Worm (Caenorhabditis elegans) whole organism, late embryonic: ENCODE data around the gene srd-59.

ENCODE experiments used
- C08G9.2 ChIP-seq: sonication (generic microtip); optimal IDR thresholded peaks from 2 replicates; lab custom pipeline; 2016; ENCODE audit warnings: mild to moderate bottlenecking, missing genetic modification characterization, moderate library complexity, missing compliant biosample characterization
- C38D4.7 ChIP-seq: fragments of 200-800 bp; sonication (Bioruptor generic); optimal IDR thresholded peaks from 2 replicates; lab custom pipeline; 2018; ENCODE audit warnings: mild to moderate bottlenecking, missing genetic modification characterization, moderate library complexity, missing compliant biosample characterization
- T23F11.4 ChIP-seq: fragments of 200-800 bp; sonication (Bioruptor generic); optimal IDR thresholded peaks from 2 replicates; lab custom pipeline; 2018; ENCODE audit warnings: mild to moderate bottlenecking, missing genetic modification characterization, missing compliant biosample characterization
- Y22D7AL.16 ChIP-seq: sonication (generic microtip); optimal IDR thresholded peaks from 2 replicates; lab custom pipeline; 2016; ENCODE audit warnings: missing genetic modification characterization, missing compliant biosample characterization
- ama-1 ChIP-seq: fragments of 150-350 bp; optimal IDR thresholded peaks from 2 replicates; lab custom pipeline; 2014
- ceh-18 ChIP-seq: sonication (generic microtip); optimal IDR thresholded peaks from 2 replicates; lab custom pipeline; 2016; ENCODE audit warnings: missing genetic modification characterization, missing compliant biosample characterization
- ceh-19 ChIP-seq: fragments of 200-800 bp; sonication (Bioruptor generic); optimal IDR thresholded peaks from 2 replicates; lab custom pipeline; 2018; ENCODE audit warnings: mild to moderate bottlenecking, missing genetic modification characterization, missing compliant biosample characterization
- ceh-2 ChIP-seq: sonication (generic microtip); optimal IDR thresholded peaks from 2 replicates; lab custom pipeline; 2016; ENCODE audit warnings: missing genotype, missing genetic modification characterization, missing compliant biosample characterization
- ceh-24 ChIP-seq: sonication (generic microtip); optimal IDR thresholded peaks from 2 replicates; lab custom pipeline; 2016; ENCODE audit warnings: mild to moderate bottlenecking, missing genetic modification characterization, missing compliant biosample characterization
- ceh-30 ChIP-seq: fragments of 150-350 bp; optimal IDR thresholded peaks from 2 replicates; lab custom pipeline; 2014; ENCODE audit warnings: missing biosample characterization, missing genetic modification characterization
- ceh-34 ChIP-seq: sonication (generic microtip); optimal IDR thresholded peaks from 2 replicates; lab custom pipeline; 2016; ENCODE audit warnings: mild to moderate bottlenecking, missing genetic modification characterization, missing compliant biosample characterization
- ceh-45 ChIP-seq: fragments of 200-800 bp; sonication (Bioruptor generic); IDR thresholded peaks from 2 replicates; pipeline ENCODE4 v1.3.6; 2022; ENCODE audit warnings: missing genetic modification reagents, missing genetic modification characterization, missing compliant biosample characterization
- ceh-48 ChIP-seq: sonication (generic microtip); optimal IDR thresholded peaks from 2 replicates; lab custom pipeline; 2016; ENCODE audit warnings: missing genetic modification characterization, inconsistent platforms, missing compliant biosample characterization
- ceh-6 ChIP-seq: fragments of 200-800 bp; sonication (Bioruptor generic); optimal IDR thresholded peaks from 2 replicates; lab custom pipeline; 2018; ENCODE audit warnings: mild to moderate bottlenecking, missing genetic modification characterization, missing compliant biosample characterization
- ceh-9 ChIP-seq: sonication (generic microtip); optimal IDR thresholded peaks from 2 replicates; lab custom pipeline; 2016; ENCODE audit warnings: mild to moderate bottlenecking, missing genetic modification characterization, inconsistent platforms, missing compliant biosample characterization
- che-1 ChIP-seq: sonication (generic microtip); optimal IDR thresholded peaks from 2 replicates; lab custom pipeline; 2016; ENCODE audit warnings: mild to moderate bottlenecking, missing genetic modification characterization, missing compliant biosample characterization
- dve-1 ChIP-seq: sonication (generic microtip); optimal IDR thresholded peaks from 2 replicates; lab custom pipeline; 2017; ENCODE audit warnings: antibody characterized with exemption, mild to moderate bottlenecking, missing genetic modification characterization, missing compliant biosample characterization
- elt-2 ChIP-seq: sonication (generic microtip); optimal IDR thresholded peaks from 2 replicates; lab custom pipeline; 2016; ENCODE audit warnings: missing genetic modification reagents, missing genetic modification characterization, missing compliant biosample characterization
- elt-4 ChIP-seq: sonication (generic microtip); optimal IDR thresholded peaks from 2 replicates; lab custom pipeline; 2016; ENCODE audit warnings: missing genetic modification characterization, missing compliant biosample characterization
- ets-4 ChIP-seq: sonication (generic microtip); optimal IDR thresholded peaks from 2 replicates; lab custom pipeline; 2016; ENCODE audit warnings: missing genetic modification characterization, missing compliant biosample characterization
- eyg-1 ChIP-seq: sonication (generic microtip); optimal IDR thresholded peaks from 2 replicates; lab custom pipeline; 2016; ENCODE audit warnings: missing genotype, missing genetic modification characterization, missing compliant biosample characterization
- fkh-10 ChIP-seq: fragments of 150-350 bp; optimal IDR thresholded peaks from 2 replicates; lab custom pipeline; 2014; ENCODE audit warnings: missing biosample characterization, missing genetic modification reagents, missing genetic modification characterization
- fkh-6 ChIP-seq: sonication (generic microtip); optimal IDR thresholded peaks from 2 replicates; lab custom pipeline; 2016; ENCODE audit warnings: missing genetic modification characterization, missing compliant biosample characterization
- gmeb-2 ChIP-seq: sonication (generic microtip); optimal IDR thresholded peaks from 2 replicates; lab custom pipeline; 2016; ENCODE audit warnings: missing genetic modification characterization, inconsistent platforms, missing compliant biosample characterization
- hlh-13 ChIP-seq: fragments of 200-800 bp; sonication (Bioruptor generic); optimal IDR thresholded peaks from 2 replicates; lab custom pipeline; 2018; ENCODE audit warnings: mild to moderate bottlenecking, missing genetic modification characterization, missing compliant biosample characterization
- hlh-15 ChIP-seq: sonication (generic microtip); optimal IDR thresholded peaks from 2 replicates; lab custom pipeline; 2016; ENCODE audit warnings: missing genetic modification characterization, missing compliant biosample characterization
- hlh-30 ChIP-seq: sonication (generic microtip); optimal IDR thresholded peaks from 2 replicates; lab custom pipeline; 2017; ENCODE audit warnings: antibody characterized with exemption, missing genetic modification characterization, missing compliant biosample characterization; ENCODE audit not compliant: insufficient read depth
- lim-6 ChIP-seq: sonication (generic microtip); optimal IDR thresholded peaks from 2 replicates; lab custom pipeline; 2016; ENCODE audit warnings: missing genetic modification characterization, missing compliant biosample characterization
- madf-2 ChIP-seq: sonication (generic microtip); optimal IDR thresholded peaks from 2 replicates; lab custom pipeline; 2017; ENCODE audit warnings: missing genetic modification characterization, missing compliant biosample characterization
- nfya-1 ChIP-seq: sonication (generic microtip); optimal IDR thresholded peaks from 2 replicates; lab custom pipeline; 2017; ENCODE audit warnings: missing genetic modification characterization, mild to moderate bottlenecking, missing compliant biosample characterization, antibody characterized with exemption, moderate library complexity
- nhr-232 ChIP-seq: sonication (generic microtip); optimal IDR thresholded peaks from 2 replicates; lab custom pipeline; 2016; ENCODE audit warnings: missing genetic modification characterization, missing compliant biosample characterization
- odd-2 ChIP-seq: sonication (generic microtip); optimal IDR thresholded peaks from 2 replicates; lab custom pipeline; 2017; ENCODE audit warnings: antibody characterized with exemption, mild to moderate bottlenecking, missing genetic modification characterization, missing compliant biosample characterization
- pag-3 ChIP-seq: sonication (generic microtip); optimal IDR thresholded peaks from 2 replicates; lab custom pipeline; 2016; ENCODE audit warnings: missing compliant biosample characterization, missing genetic modification characterization, borderline replicate concordance
- pat-9 ChIP-seq: fragments of 200-800 bp; sonication (Bioruptor generic); optimal IDR thresholded peaks from 2 replicates; lab custom pipeline; 2018; ENCODE audit warnings: mild to moderate bottlenecking, missing genetic modification characterization, moderate library complexity, missing compliant biosample characterization
- pax-1 ChIP-seq: fragments of 150-350 bp; optimal IDR thresholded peaks from 2 replicates; lab custom pipeline; 2014; ENCODE audit warnings: missing biosample characterization, missing genetic modification characterization
- pha-2 ChIP-seq: sonication (generic microtip); optimal IDR thresholded peaks from 2 replicates; lab custom pipeline; 2017; ENCODE audit warnings: mild to moderate bottlenecking, missing genetic modification characterization, missing compliant biosample characterization
- pqm-1 ChIP-seq: sonication (generic microtip); optimal IDR thresholded peaks from 2 replicates; lab custom pipeline; 2016; ENCODE audit warnings: missing genetic modification characterization, missing compliant biosample characterization
- pros-1 ChIP-seq: fragments of 150-350 bp; optimal IDR thresholded peaks from 2 replicates; lab custom pipeline; 2014; ENCODE audit warnings: missing biosample characterization, missing genetic modification reagents, missing genetic modification characterization
- ref-2 ChIP-seq: sonication (generic microtip); optimal IDR thresholded peaks from 2 replicates; lab custom pipeline; 2016; ENCODE audit warnings: missing genetic modification characterization, missing compliant biosample characterization
- sdc-2 ChIP-seq: sonication (generic microtip); optimal IDR thresholded peaks from 2 replicates; lab custom pipeline; 2016; ENCODE audit warnings: missing genotype, missing genetic modification characterization, missing compliant biosample characterization
- sox-2 ChIP-seq: fragments of 200-800 bp; sonication (Bioruptor generic); IDR thresholded peaks from 2 replicates; pipeline ENCODE4 v1.3.6; 2022; ENCODE audit warnings: missing genetic modification reagents, missing genetic modification characterization, missing compliant biosample characterization
- syd-9 ChIP-seq: sonication (generic microtip); optimal IDR thresholded peaks from 2 replicates; lab custom pipeline; 2016; ENCODE audit warnings: mild to moderate bottlenecking, missing genetic modification characterization, moderate library complexity, missing compliant biosample characterization
- tbx-2 ChIP-seq: sonication (generic microtip); optimal IDR thresholded peaks from 2 replicates; lab custom pipeline; 2016; ENCODE audit warnings: missing genetic modification characterization, missing compliant biosample characterization
- ttx-3 ChIP-seq: sonication (generic microtip); optimal IDR thresholded peaks from 2 replicates; lab custom pipeline; 2016; ENCODE audit warnings: missing genetic modification reagents, missing genetic modification characterization, missing compliant biosample characterization
- unc-3 ChIP-seq, 2 experiments: fragments of 200-800 bp in 1 of 2; sonication (Bioruptor generic) in 1 of 2; sonication (generic microtip) in 1 of 2; conservative IDR thresholded peaks in 1 of 2; optimal IDR thresholded peaks in 1 of 2; 2 replicates each; pipeline versions ENCODE4 v1.3.6 to Lab custom; 2016 to 2022; ENCODE audit warnings: missing compliant biosample characterization in 2 of 2, missing genetic modification characterization in 2 of 2, missing genetic modification reagents in 1 of 2
- unc-42 ChIP-seq: sonication (generic microtip); optimal IDR thresholded peaks from 2 replicates; lab custom pipeline; 2016; ENCODE audit warnings: missing genotype, missing genetic modification characterization, missing compliant biosample characterization
- unc-55 ChIP-seq: sonication (generic microtip); optimal IDR thresholded peaks from 2 replicates; lab custom pipeline; 2017; ENCODE audit warnings: missing biosample characterization, missing genetic modification reagents, missing genetic modification characterization
- zip-5 ChIP-seq: sonication (generic microtip); optimal IDR thresholded peaks from 2 replicates; lab custom pipeline; 2016; ENCODE audit warnings: missing genetic modification characterization, missing compliant biosample characterization

The srd-59 gene

ce11 chrII:7182630-7183029 lies 22.9 kb upstream of the srd-59 start (continued):
- TF ChIP-seq fkh-6 (tag; lab: Kevin White, UChicago) (no peak), unc-42 (tag; lab: Kevin White, UChicago) (peak; percentile 79), gmeb-2 (tag; lab: Kevin White, UChicago) (no peak)

- peak; percentile 93 for TF ChIP-seq ceh-34
- TF ChIP-seq unc-3 (GFP tag; conservative IDR thresholded peaks at IDR 0.05; lab: Robert Waterston, UW) = peak; percentile 91
- TF ChIP-seq unc-3 (tag; optimal IDR thresholded peaks at IDR 0.05; lab: Kevin White, UChicago) = peak; percentile 93
- TF ChIP-seq Y22D7AL.16 (tag; lab: Kevin White, UChicago) = peak; percentile 87
- peak; percentile 90 for TF ChIP-seq ceh-2
- peak; percentile 61 for TF ChIP-seq lim-6 (tag; lab: Kevin White, UChicago)
- TF ChIP-seq hlh-13 = peak; percentile 94
- peak; percentile 85 for TF ChIP-seq ceh-9 (tag; lab: Kevin White, UChicago)
- TF ChIP-seq ceh-30 (tag; lab: Kevin White, UChicago) = peak; percentile 31
- TF ChIP-seq pat-9 = peak; percentile 93
- TF ChIP-seq che-1 = peak; percentile 92
- TF ChIP-seq eyg-1 (tag; lab: Kevin White, UChicago) = peak; percentile 90
- peak; percentile 88 for TF ChIP-seq C08G9.2 (tag; lab: Kevin White, UChicago)
- peak; percentile 87 for TF ChIP-seq sdc-2
- TF ChIP-seq ama-1 = no peak
- peak; percentile 73 for TF ChIP-seq ceh-24 (tag; lab: Kevin White, UChicago)
- peak; percentile 85 for TF ChIP-seq ceh-48
- TF ChIP-seq ceh-6 = peak; percentile 92
- TF ChIP-seq C38D4.7 (GFP tag; lab: Kevin White, UChicago) = peak; percentile 94
- TF ChIP-seq pag-3 = peak; percentile 82
- peak; percentile 94 for TF ChIP-seq elt-2 (tag; lab: Kevin White, UChicago)
- peak; percentile 92 for TF ChIP-seq madf-2 (tag; lab: Kevin White, UChicago)
- no peak for TF ChIP-seq ets-4 (tag; lab: Kevin White, UChicago)
- TF ChIP-seq ref-2 (tag; lab: Kevin White, UChicago) = peak; percentile 91
- TF ChIP-seq pros-1 (tag; lab: Kevin White, UChicago) = peak; percentile 83
- TF ChIP-seq dve-1 (tag; lab: Kevin White, UChicago) = peak; percentile 89
- TF ChIP-seq T23F11.4 = peak; percentile 95
- peak; percentile 54 for TF ChIP-seq nfya-1 (tag; lab: Kevin White, UChicago)
- peak; percentile 91 for TF ChIP-seq pha-2 (tag; lab: Kevin White, UChicago)
- TF ChIP-seq odd-2 (tag; lab: Kevin White, UChicago) = peak; percentile 81
- TF ChIP-seq fkh-10 (GFP tag; lab: Kevin White, UChicago) = no peak
- TF ChIP-seq ceh-18 (tag; lab: Kevin White, UChicago) = peak; percentile 86
- TF ChIP-seq nhr-232 = peak; percentile 92
- TF ChIP-seq hlh-30 (tag; lab: Kevin White, UChicago) = peak; percentile 68
- TF ChIP-seq pax-1 = no peak
- TF ChIP-seq unc-55 (GFP tag; lab: Kevin White, UChicago) = no peak
- TF ChIP-seq zip-5 (tag; lab: Kevin White, UChicago) = peak; percentile 81
- TF ChIP-seq tbx-2 (tag; lab: Kevin White, UChicago) = peak; percentile 96
- peak; percentile 95 for TF ChIP-seq syd-9
- TF ChIP-seq ceh-45 = peak; percentile 93
- TF ChIP-seq elt-4 (tag; lab: Kevin White, UChicago) = peak; percentile 84
- TF ChIP-seq gmeb-2 (tag; lab: Kevin White, UChicago) = peak; percentile 94
- TF ChIP-seq hlh-15 (tag; lab: Kevin White, UChicago) = peak; percentile 89
- TF ChIP-seq sox-2 (GFP tag; lab: Robert Waterston, UW) = peak; percentile 87
- TF ChIP-seq unc-42 (tag; lab: Kevin White, UChicago) = peak; percentile 74
- TF ChIP-seq pqm-1 (tag; lab: Kevin White, UChicago) = peak; percentile 84
- peak; percentile 89 for TF ChIP-seq ttx-3 (tag; lab: Kevin White, UChicago)
- peak; percentile 96 for TF ChIP-seq ceh-19
Observed at ce11 chrII:7183493-7184272, 21.8 kb upstream of the srd-59 start, which contains the start of gene pdl-1. Gene pdl-1, plus strand, starts transcription at chrII:7183801.
